Fruit fly (Drosophila melanogaster): ENCODE data around the gene CARPA.

CARPA gene

DNA sequence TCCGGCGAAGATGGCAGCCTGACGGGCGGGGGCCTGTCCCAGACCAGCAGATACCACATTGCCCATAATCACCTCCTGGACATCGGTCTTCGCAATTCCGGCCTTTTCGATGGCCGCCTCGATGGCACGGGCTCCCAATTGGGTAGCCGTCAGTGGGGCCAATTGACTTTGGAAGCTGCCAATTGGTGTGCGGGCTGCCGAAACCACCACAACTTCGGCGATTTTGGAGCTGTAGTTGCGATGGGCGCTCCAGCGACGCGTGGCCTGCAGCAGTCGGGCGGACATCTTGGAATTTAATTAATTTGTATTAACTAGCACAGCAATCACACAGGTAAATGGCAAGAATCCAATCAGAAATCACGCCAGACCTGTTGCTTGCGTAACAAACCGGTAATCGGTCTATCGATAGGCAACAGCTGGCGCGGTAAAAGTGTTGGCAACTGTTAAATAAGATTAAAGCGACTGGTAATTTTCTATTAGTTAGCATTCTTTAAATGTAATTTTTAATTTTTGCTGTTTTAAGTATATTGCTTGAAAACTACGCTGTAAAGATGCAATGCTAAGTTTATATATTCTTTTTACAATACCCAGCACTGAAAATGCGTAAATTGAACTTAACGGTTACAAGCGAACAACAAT is 62.5 kb downstream of the CARPA start, which contains the start of gene Acat1:
Gene Acat1 (minus strand): TSS at position 400 of the 639 bp plus-strand sequence.
- TF ChIP-seq CTCF (optimal IDR thresholded peaks at IDR 0.05) (no peak), CG8478 (optimal IDR thresholded peaks at IDR 0.05) (no peak)

DNA sequence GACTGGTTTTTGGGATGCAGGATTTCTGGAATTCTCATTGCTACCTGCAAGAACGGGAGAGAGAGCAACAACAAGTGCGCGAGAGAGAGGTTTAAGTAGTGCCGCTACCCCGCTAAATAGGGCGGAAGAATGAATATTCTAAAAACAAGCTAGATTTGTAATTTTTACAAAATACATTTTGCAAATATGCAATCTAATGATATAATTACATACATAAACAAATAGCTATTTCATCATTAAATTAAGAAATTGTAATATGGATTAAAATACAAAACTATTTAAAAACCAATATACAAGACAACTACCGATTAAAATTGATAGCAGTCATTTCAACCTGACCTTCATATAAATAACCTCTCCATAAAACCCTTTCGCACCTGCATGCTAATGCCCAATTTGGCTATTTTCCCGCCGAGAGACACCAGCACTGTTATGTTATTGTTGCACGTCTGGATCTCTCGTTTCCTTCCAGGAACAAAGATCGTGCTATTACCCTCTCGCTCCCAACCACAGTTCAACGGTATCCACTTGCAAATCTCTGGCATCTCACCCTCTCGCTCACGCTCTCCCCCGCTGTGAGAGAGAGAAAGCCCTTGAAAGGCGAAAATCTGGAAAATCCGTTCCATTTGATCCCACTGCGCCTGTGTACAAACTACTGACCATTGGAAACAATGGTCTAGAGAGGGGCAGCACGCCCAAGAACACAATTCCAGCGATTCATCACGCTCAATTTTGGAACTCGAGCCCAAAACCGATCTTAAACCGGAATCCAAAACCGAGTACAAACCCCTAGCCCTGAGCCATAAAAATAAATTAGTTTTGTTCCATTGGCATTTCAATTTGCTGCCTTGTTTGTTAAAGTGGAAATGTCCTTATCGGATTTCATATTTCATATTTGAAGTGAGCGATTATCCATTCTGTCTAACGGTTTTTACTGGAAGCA is 65.9 kb downstream of the CARPA start, which contains the start of gene Nek2:
Gene Nek2 (minus strand): TSS at position 51 of the 943 bp plus-strand sequence.
- TF ChIP-seq CG8478 (optimal IDR thresholded peaks at IDR 0.05): no peak
- TF ChIP-seq CTCF (optimal IDR thresholded peaks at IDR 0.05): no peak
